Worm (Caenorhabditis elegans): Measurements from ENCODE around the gene srw-119.

DNA sequence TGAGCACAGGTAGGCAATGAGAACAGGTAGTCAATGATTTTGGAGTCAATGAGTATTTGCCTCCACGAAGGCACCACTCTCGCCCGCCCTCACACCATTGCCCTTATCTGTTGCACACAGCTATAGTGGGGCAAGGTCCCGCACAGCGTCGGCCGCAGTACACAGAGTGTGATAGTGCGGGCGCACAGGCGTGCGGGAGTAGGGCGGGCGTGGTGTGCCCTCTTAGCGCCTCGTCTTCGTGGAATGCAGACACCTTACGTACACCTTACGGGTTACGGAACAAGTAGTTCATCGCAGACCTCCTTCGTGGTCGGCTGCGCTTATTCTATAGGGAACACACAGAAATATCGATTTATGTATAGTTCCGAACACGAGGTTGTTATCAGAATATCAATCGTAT, 18.3 kb upstream of the srw-119 start:
- no peak for TF ChIP-seq ztf-29 (GFP tag; IDR thresholded peaks at IDR 0.05)
- TF ChIP-seq klf-2 (GFP tag; conservative IDR thresholded peaks at IDR 0.05) = no peak
- no peak for TF ChIP-seq ztf-23 (GFP tag; IDR thresholded peaks at IDR 0.05)
- no peak for TF ChIP-seq tab-1 (GFP tag; IDR thresholded peaks at IDR 0.05)
